Fruit fly (Drosophila melanogaster): Measurements from ENCODE around the gene Tmf.

The Tmf gene

dm6 chrX:6852574-6852973 lies 8.4 kb downstream of the Tmf start (continued):
- TF ChIP-seq sim (GFP tag; IDR thresholded peaks at IDR 0.05) (peak; percentile 71), CG11456 (GFP tag; IDR thresholded peaks at IDR 0.05) (peak; percentile 84), CG17612 (GFP tag; IDR thresholded peaks at IDR 0.05) (peak; percentile 56; the same call in 1 of the 2 replicates), Deaf1 (tag; optimal IDR thresholded peaks at IDR 0.05) (peak; percentile 68), da (GFP tag; optimal IDR thresholded peaks at IDR 0.05) (peak; percentile 68), en (GFP tag; optimal IDR thresholded peaks at IDR 0.05) (peak; percentile 89), CG4360 (GFP tag; IDR thresholded peaks at IDR 0.05) (peak; percentile 59), CG8290 (GFP tag; optimal IDR thresholded peaks at IDR 0.05) (peak; percentile 71), CG8290 (tag; optimal IDR thresholded peaks at IDR 0.05) (peak; percentile 37 to 96), CG7745 (tag; optimal IDR thresholded peaks at IDR 0.05) (no peak), eve (GFP tag; optimal IDR thresholded peaks at IDR 0.05) (no peak), bab2 (GFP tag; optimal IDR thresholded peaks at IDR 0.05) (peak; percentile 94), bbx (GFP tag; IDR thresholded peaks at IDR 0.05; ENCODE audit: partially characterized antibody) (no peak), jumu (GFP tag; optimal IDR thresholded peaks at IDR 0.05) (peak; percentile 92), CG18011 (GFP tag; optimal IDR thresholded peaks at IDR 0.05) (peak; percentile 74), CG3726 (GFP tag; IDR thresholded peaks at IDR 0.05) (peak; percentile 80), CG8478 (optimal IDR thresholded peaks at IDR 0.05) (no peak), CG11696 (GFP tag; IDR thresholded peaks at IDR 0.05) (peak; percentile 51; the same call in 1 of the 2 replicates), CG1233 (GFP tag; optimal IDR thresholded peaks at IDR 0.05) (peak; percentile 88), z (GFP tag; IDR thresholded peaks at IDR 0.05) (no peak), CrebB (tag; optimal IDR thresholded peaks at IDR 0.05) (peak; percentile 86), CG4820 (GFP tag; optimal IDR thresholded peaks at IDR 0.05) (peak; percentile 89), CG15011 (GFP tag; optimal IDR thresholded peaks at IDR 0.05) (peak; percentile 83), pnt (GFP tag; optimal IDR thresholded peaks at IDR 0.05) (peak; percentile 91), salm (tag; optimal IDR thresholded peaks at IDR 0.05) (peak; percentile 79), NFAT (GFP tag; IDR thresholded peaks at IDR 0.05) (peak; percentile 77), gt (GFP tag; IDR thresholded peaks at IDR 0.05) (peak; percentile 58), Awh (GFP tag; IDR thresholded peaks at IDR 0.05) (peak; percentile 81), Opbp (GFP tag; IDR thresholded peaks at IDR 0.05; ENCODE audit: partially characterized antibody) (peak; percentile 60; the same call in 1 of the 3 replicates), lbe (GFP tag; optimal IDR thresholded peaks at IDR 0.05) (peak; percentile 79), Usf (GFP tag; optimal IDR thresholded peaks at IDR 0.05) (peak; percentile 78), CG8944 (GFP tag; optimal IDR thresholded peaks at IDR 0.05) (peak; percentile 90), unc-4 (GFP tag; IDR thresholded peaks at IDR 0.05; ENCODE audit: partially characterized antibody) (peak; percentile 40; the same call in 1 of the 2 replicates), ato (GFP tag; IDR thresholded peaks at IDR 0.05; ENCODE audit: partially characterized antibody) (peak; percentile 11; the same call in 1 of the 2 replicates), Ets65A (GFP tag) (peak; percentile 99), CG14710 (tag; optimal IDR thresholded peaks at IDR 0.05) (peak; percentile 91), CG6813 (GFP tag; optimal IDR thresholded peaks at IDR 0.05) (peak; percentile 77), shn (GFP tag; optimal IDR thresholded peaks at IDR 0.05) (peak; percentile 90), CG31388 (GFP tag; optimal IDR thresholded peaks at IDR 0.05) (peak; percentile 47), Six4 (GFP tag; optimal IDR thresholded peaks at IDR 0.05) (peak; percentile 86), slbo (GFP tag; IDR thresholded peaks at IDR 0.05) (peak; percentile 91), Nf-YB (GFP tag; optimal IDR thresholded peaks at IDR 0.05) (peak; percentile 67), Hr78 (GFP tag; optimal IDR thresholded peaks at IDR 0.05) (peak in 1 of 2 experiments; percentile 17), CG31224 (GFP tag; IDR thresholded peaks at IDR 0.05) (peak; percentile 79), Mes4 (GFP tag; optimal IDR thresholded peaks at IDR 0.05) (peak; percentile 84), crol (GFP tag; IDR thresholded peaks at IDR 0.05) (no peak), chn (GFP tag; optimal IDR thresholded peaks at IDR 0.05) (peak; percentile 92), ftz-f1 (GFP tag; optimal IDR thresholded peaks at IDR 0.05) (peak; percentile 16), BEAF-32 (GFP tag; optimal IDR thresholded peaks at IDR 0.05) (peak; percentile 63), grau (tag; optimal IDR thresholded peaks at IDR 0.05) (peak; percentile 93), zfh1 (GFP tag; IDR thresholded peaks at IDR 0.05) (peak; percentile 83), CG10979 (tag; optimal IDR thresholded peaks at IDR 0.05) (peak; percentile 86)

All from whole organism, embryonic.